Worm (Caenorhabditis elegans) whole organism, L4/young adult: ENCODE data around the gene C26B9.2.

ENCODE experiments used
- W03F9.2 ChIP-seq: fragments of 150-350 bp; optimal IDR thresholded peaks from 2 replicates; lab custom pipeline; 2014; ENCODE audit warnings: missing biosample characterization, missing genetic modification characterization
- dao-5 ChIP-seq: sonication (generic microtip); optimal IDR thresholded peaks from 2 replicates; lab custom pipeline; 2016; ENCODE audit warnings: missing genotype, missing genetic modification characterization, moderate library complexity, missing compliant biosample characterization
- him-1 ChIP-seq: sonication (generic microtip); optimal IDR thresholded peaks from 2 replicates; lab custom pipeline; 2016; ENCODE audit warnings: missing genotype, missing genetic modification reagents, missing genetic modification characterization, missing compliant biosample characterization

DNA sequence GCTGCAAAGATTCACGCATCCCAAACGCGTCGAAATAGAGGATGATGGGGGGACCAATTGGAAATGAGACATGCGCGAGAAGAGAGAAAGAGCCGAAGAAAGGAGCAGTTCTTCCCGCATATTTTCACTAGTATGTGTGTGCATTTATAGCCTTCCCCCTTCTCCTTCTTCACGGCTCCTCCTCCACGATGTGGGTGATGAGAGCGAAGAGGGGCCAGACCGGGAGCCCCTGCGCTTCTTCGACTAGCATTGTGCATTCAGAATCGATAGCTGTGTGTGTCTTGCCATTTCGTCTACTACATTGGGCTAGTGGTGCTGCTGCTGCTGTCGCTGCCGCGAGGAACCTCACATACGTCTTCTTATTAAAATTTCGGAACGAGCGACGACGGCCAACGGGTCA is 28.2 kb downstream of the C26B9.2 start, which contains the start of gene jkk-1:
- TF ChIP-seq him-1 (peak; percentile 40), dao-5 (no peak), W03F9.2 (tag; lab: Kevin White, UChicago) (no peak)
